Worm (Caenorhabditis elegans): ENCODE data around the gene Y47D7A.12.

DNA sequence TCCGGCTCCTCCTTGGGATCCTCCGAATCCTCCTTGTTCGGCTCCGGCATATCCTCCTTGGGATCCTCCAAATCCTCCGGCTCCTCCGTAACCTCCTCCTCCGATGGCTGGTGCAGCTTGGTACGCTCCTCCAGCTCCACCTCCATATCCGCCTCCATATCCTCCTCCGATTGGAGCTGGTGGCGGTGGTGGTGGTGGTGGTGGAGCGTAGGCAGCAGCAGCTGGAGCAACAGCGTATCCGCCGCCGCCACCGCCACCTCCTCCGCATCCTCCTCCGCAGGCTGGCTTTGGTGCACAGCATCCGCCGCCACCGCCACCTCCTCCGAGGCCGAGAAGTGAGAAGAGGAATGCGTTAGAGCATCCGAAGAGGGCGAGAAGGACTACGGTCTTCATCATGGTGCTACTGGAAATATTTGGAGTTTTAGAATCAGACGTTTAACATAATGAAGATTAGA, 3.3 kb upstream of the Y47D7A.12 start, which contains the start of gene Y47D7A.15:
- no peak for TF ChIP-seq ama-1 (optimal IDR thresholded peaks at IDR 0.05)
- no peak for TF ChIP-seq ceh-36 (tag; optimal IDR thresholded peaks at IDR 0.05)
- TF ChIP-seq aly-1 (tag; optimal IDR thresholded peaks at IDR 0.05), result no peak
- TF ChIP-seq F13C5.2 (tag; optimal IDR thresholded peaks at IDR 0.05), result no peak
- TF ChIP-seq hmbx-1 (tag; optimal IDR thresholded peaks at IDR 0.05), result no peak
- TF ChIP-seq hmg-4 (GFP tag; optimal IDR thresholded peaks at IDR 0.05), result no peak
